Fruit fly (Drosophila melanogaster): ENCODE measurements around the gene Fad2.

Fad2 gene

dm6 chr3L:11023235-11023634, at the start of gene Fad2:
TSS of gene Fad2 (plus strand) at chr3L:11023535.
- TF ChIP-seq CG17801 (GFP tag; optimal IDR thresholded peaks at IDR 0.05; ENCODE audit: partially characterized antibody) = no peak

dm6 chr3L:10976478-10976877, 46.9 kb upstream of the Fad2 start:
- TF ChIP-seq CG17801 (GFP tag; optimal IDR thresholded peaks at IDR 0.05; ENCODE audit: partially characterized antibody) = no peak

- TF ChIP-seq CG17801 (GFP tag; optimal IDR thresholded peaks at IDR 0.05; ENCODE audit: partially characterized antibody) = no peak
These were observed 45.9 kb upstream of the Fad2 start for dm6 chr3L:10977438-10977837.

DNA sequence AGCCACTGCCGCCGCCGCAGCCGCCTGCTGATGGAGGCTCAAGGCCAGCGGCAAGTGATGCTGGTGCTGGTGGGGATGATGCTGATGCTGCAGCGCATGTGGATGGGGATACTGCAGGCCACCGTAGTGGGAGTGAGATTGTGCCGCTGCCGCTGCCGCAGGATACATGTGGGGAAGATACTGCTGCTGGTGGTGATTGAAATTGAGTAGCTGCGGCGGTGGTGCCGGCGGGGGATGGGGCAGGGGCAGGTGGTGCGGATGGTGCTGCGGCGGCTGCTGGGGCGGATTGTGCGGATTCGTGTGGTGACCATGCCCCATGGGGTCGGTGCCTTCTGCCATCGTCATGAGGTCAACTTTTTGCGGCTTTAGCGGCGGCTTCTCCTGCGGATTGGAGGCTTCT, 38.8 kb upstream of the Fad2 start:
- no peak for TF ChIP-seq CG17801 (GFP tag; optimal IDR thresholded peaks at IDR 0.05; ENCODE audit: partially characterized antibody)

- no peak for TF ChIP-seq CG17801 (GFP tag; optimal IDR thresholded peaks at IDR 0.05; ENCODE audit: partially characterized antibody)
These were observed 37.7 kb upstream of the Fad2 start for dm6 chr3L:10985592-10985991.

DNA sequence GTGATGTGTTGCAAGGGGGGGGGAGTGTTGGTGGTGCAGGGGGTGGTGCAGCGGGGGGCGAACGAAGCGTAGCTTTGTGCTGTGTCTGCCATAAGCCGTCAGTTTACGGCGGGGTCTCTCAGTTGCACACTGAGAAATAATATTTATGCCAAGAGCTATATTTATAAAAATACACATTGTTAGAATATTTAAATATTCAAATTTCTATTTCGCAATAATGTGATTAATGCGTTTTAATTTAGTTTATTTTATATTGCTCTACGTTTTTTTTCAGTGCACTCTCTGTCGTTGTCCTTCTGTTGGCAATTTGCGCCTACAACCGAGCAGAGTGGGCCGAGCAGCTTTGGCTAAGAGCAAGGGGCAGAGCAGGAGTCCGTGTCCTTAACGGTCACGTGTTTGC, 36.7 kb upstream of the Fad2 start:
- TF ChIP-seq CG17801 (GFP tag; optimal IDR thresholded peaks at IDR 0.05; ENCODE audit: partially characterized antibody) = no peak

DNA sequence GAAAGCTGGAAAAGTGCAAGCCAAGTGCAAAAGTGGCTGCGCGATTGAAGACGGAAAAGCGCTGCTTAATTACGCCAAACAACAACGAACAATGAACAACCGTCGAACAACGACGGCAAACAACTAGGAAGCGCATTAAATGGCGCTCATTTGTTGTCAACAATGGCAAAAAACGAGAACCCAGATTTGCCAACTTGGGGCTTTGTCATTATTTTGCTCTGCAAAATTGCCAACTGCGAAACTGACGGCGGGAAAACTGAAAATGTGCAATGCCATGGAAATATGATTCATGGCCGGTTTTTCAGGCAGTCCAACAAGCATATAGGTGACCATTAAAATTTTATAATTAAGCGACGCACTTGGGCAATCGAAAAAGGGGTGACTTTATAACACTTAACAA, 34.8 kb upstream of the Fad2 start:
- TF ChIP-seq CG17801 (GFP tag; optimal IDR thresholded peaks at IDR 0.05; ENCODE audit: partially characterized antibody) = no peak

dm6 chr3L:10989305-10989704, 34.0 kb upstream of the Fad2 start:
- no peak for TF ChIP-seq CG17801 (GFP tag; optimal IDR thresholded peaks at IDR 0.05; ENCODE audit: partially characterized antibody)

DNA sequence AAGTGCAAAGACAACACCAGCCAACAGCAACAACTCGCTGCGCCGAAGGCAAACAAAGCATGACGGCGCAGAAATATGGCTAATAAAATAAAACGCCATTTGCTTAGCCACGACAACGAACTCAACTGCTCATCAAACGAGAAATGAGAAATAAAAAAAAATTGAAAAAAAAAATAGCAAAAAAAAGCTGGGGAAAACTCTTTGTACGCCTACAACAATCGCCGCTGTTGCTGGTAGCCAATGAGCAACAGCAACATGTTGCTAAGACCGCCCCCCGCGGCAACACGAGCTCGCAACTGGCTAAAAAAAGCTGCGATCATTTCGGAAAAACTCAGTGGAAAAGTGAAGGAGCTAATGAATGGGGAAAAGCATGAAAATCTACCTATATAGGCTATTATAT, 33.5 kb upstream of the Fad2 start:
- no peak for TF ChIP-seq CG17801 (GFP tag; optimal IDR thresholded peaks at IDR 0.05; ENCODE audit: partially characterized antibody)

DNA sequence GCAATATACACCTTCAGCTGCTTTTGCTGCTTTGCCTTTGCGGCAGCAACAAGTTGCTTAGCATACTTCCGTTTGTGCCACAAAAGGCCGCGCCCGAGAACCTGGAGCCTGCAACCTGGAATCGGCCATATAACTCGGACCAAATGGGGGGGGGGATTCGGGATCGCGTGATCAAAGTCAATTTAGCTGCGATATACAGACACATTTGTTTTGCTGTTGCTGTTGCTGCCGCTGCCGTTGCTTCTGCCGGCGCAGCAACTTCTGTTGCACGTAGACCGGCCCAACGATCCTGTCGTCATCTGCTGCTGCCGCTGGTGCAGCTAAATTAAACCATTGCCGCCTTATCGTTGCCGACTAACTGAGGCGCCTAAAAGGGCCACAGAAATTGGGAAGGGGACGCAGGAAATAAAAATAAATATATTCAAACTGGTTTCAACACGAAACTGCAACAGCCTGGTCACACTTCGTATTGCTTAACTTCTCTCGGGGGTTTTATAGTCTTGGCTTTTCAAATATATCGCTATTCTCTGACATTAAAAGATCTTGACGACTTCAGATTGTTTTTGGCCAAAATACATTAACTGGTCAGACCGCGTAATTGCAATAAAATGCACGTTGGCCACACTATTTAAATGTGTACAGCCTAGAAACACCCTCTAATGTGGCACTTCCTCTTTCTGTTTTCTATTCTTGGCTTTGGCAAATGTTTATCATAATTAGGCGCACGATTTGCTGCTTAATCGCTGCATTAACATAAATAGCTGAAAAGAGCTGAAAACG, 31.9 kb upstream of the Fad2 start:
- no peak for TF ChIP-seq CG17801 (GFP tag; optimal IDR thresholded peaks at IDR 0.05; ENCODE audit: partially characterized antibody)

dm6 chr3L:10997240-10997830, 26.0 kb upstream of the Fad2 start:
- TF ChIP-seq CG17801 (GFP tag; optimal IDR thresholded peaks at IDR 0.05; ENCODE audit: partially characterized antibody) = no peak

- TF ChIP-seq CG17801 (GFP tag; optimal IDR thresholded peaks at IDR 0.05; ENCODE audit: partially characterized antibody) = no peak
These were observed 23.8 kb upstream of the Fad2 start for dm6 chr3L:10999558-10999957.

- TF ChIP-seq CG17801 (GFP tag; optimal IDR thresholded peaks at IDR 0.05; ENCODE audit: partially characterized antibody) = no peak
These were observed 21.6 kb upstream of the Fad2 start for dm6 chr3L:11001719-11002118.

- TF ChIP-seq CG17801 (GFP tag; optimal IDR thresholded peaks at IDR 0.05; ENCODE audit: partially characterized antibody) = no peak
These were observed 20.4 kb upstream of the Fad2 start for dm6 chr3L:11002923-11003322.

dm6 chr3L:11003980-11004379, 19.4 kb upstream of the Fad2 start:
- no peak for TF ChIP-seq CG17801 (GFP tag; optimal IDR thresholded peaks at IDR 0.05; ENCODE audit: partially characterized antibody)

DNA sequence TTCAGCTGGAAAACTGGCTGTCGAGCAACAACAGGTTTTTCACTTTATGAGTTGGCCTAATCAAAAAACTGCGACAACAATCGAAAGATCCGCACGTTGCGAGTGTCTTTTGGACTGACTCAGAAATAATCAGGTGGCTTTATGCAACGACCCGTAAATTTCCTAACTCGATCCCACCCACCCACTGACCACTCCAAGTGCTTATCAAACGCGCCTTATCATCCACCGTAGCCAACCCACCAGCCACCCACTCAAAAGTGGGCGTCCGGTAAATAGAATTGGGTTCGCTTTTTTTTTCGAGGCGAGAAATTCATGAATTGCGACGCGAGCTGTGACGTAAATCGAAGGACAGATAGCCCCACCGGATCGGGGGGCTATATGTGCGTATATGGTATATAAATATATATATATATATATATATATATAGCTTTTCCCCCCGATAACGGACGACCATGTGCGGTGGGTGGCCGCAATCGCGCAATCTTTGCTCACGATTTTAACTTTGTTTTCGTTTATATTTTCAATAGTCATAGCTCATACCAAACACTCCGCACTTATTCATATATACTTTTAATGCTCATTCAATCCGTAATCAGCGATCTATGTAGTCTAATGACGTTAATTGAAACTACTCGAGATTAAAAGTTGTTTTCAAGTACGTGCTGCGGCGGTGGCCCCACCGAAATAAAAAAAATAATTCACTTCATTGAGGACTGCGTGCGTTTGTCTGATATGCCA, 18.4 kb upstream of the Fad2 start:
- TF ChIP-seq CG17801 (GFP tag; optimal IDR thresholded peaks at IDR 0.05; ENCODE audit: partially characterized antibody) = no peak
